Worm (Caenorhabditis elegans) whole organism, L1 larva: ENCODE results near the gene spsb-2.

Experiments used
- ceh-63 ChIP-seq: fragments of 200-800 bp; sonication (Bioruptor generic); optimal IDR thresholded peaks from 2 replicates; lab custom pipeline; 2018; ENCODE audit warnings: mild to moderate bottlenecking, missing genetic modification characterization, missing compliant biosample characterization
- ceh-8 ChIP-seq: fragments of 200-800 bp; sonication (Bioruptor generic); optimal IDR thresholded peaks from 2 replicates; lab custom pipeline; 2018; ENCODE audit warnings: mild to moderate bottlenecking, missing genetic modification characterization, moderate library complexity, missing compliant biosample characterization
- fos-1 ChIP-seq: fragments of 150-350 bp; optimal IDR thresholded peaks from 2 replicates; lab custom pipeline; 2014; ENCODE audit warnings: missing biosample characterization, missing genetic modification characterization
- grh-1 ChIP-seq: fragments of 200-800 bp; sonication (Bioruptor generic); IDR thresholded peaks from 2 replicates; pipeline ENCODE4 v1.3.6; 2022; ENCODE audit warnings: missing genetic modification reagents, missing genetic modification characterization, missing compliant biosample characterization
- mdl-1 ChIP-seq, 2 experiments: fragments of 150-350 bp; optimal IDR thresholded peaks; 2 replicates each; lab custom pipeline; 2014 to 2017; ENCODE audit warnings: missing biosample characterization in 2 of 2, missing genetic modification characterization in 2 of 2, inconsistent platforms in 1 of 2
- nhr-19 ChIP-seq: fragments of 200-800 bp; sonication (Bioruptor generic); conservative IDR thresholded peaks from 2 replicates; pipeline ENCODE4 v1.3.6; 2022; ENCODE audit warnings: missing genetic modification characterization, missing compliant biosample characterization
- nhr-20 ChIP-seq: sonication (generic microtip); optimal IDR thresholded peaks from 2 replicates; lab custom pipeline; 2016; ENCODE audit warnings: mild to moderate bottlenecking, missing genetic modification characterization, missing compliant biosample characterization
- nhr-28 ChIP-seq: fragments of 150-350 bp; optimal IDR thresholded peaks from 2 replicates; lab custom pipeline; 2014; ENCODE audit warnings: missing biosample characterization, missing genetic modification characterization

The spsb-2 gene

ce11 chrII:15268195-15268594, 38.1 kb downstream of the spsb-2 start, which contains the start of gene rga-9:
Gene rga-9, plus strand, starts transcription at chrII:15268210.
- TF ChIP-seq ceh-63 (GFP tag; lab: Kevin White, UChicago) (no peak), mdl-1 (tag; optimal IDR thresholded peaks at IDR 0.05; lab: Kevin White, UChicago) (no peak), nhr-19 (no peak), grh-1 (GFP tag; lab: Robert Waterston, UW) (0 out of 2 replicates have a peak, but pooled peaks have one; percentile 13), fos-1 (no peak), nhr-28 (tag; lab: Kevin White, UChicago) (no peak)

DNA sequence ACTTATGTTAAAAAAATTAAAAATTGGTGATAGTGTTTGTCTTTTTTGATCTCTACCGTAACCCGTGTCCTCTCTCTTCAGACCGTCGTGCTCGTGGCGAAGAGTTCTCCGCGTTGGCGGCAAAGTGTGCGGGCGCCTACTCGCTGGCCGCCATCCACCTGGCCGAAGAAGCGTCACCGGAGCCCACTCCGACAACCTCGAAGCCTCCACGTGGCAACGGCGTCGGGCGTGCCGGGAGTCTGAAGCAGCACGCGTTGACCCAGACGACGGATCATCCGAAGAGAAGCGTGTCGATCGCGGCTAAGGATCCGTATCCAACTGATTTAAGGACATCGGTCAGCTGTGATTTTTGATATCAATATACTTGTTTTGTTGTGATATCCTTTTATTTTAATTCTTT, 42.8 kb downstream of the spsb-2 start:
- TF ChIP-seq ceh-8 (GFP tag; lab: Kevin White, UChicago) (peak; percentile 39), nhr-20 (tag; lab: Kevin White, UChicago) (no peak)
